Worm (Caenorhabditis elegans): ENCODE measurements around the gene T10B10.8.

DNA sequence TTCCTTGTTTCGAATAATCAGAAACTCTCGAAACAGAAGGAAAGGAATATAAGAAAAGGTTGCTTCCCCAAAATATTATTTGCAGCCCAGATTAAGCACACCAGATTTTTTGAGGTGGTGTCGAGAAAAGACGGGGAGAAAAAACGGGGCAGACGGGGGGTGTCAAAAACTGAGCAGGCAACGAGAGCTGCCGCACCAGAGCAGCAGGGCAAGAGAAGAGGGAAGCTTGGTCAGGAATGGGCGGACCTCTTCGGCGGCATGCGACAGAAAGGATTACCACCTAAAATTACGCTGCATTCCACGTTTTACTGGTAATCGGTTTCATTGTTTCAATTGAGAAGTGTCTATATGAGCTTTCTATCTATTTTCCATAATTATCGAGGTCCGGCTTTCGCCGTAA is 33.9 kb downstream of the T10B10.8 start:
- no peak for TF ChIP-seq egl-27 (tag; optimal IDR thresholded peaks at IDR 0.05)
- no peak for TF ChIP-seq ztf-11 (tag; optimal IDR thresholded peaks at IDR 0.05)
- no peak for TF ChIP-seq nhr-12 (tag; optimal IDR thresholded peaks at IDR 0.05)
- no peak for TF ChIP-seq fos-1 (tag; optimal IDR thresholded peaks at IDR 0.05)
- no peak for TF ChIP-seq lsy-2 (tag; optimal IDR thresholded peaks at IDR 0.05)
- no peak for TF ChIP-seq nhr-10 (tag; optimal IDR thresholded peaks at IDR 0.05)
- no peak for TF ChIP-seq ceh-82 (tag; optimal IDR thresholded peaks at IDR 0.05)

Measured in whole organism, L2 larva.